Fruit fly (Drosophila melanogaster) whole organism, embryonic: Measurements from ENCODE around the gene FucTA.

Experiments used
- Atf-2 ChIP-seq: fragments of 200-800 bp; sonication (Bioruptor generic); optimal IDR thresholded peaks from 2 replicates; lab custom pipeline; 2016; ENCODE audit warnings: missing biosample characterization, missing genetic modification characterization
- Awh ChIP-seq: fragments of 200-800 bp; sonication (Bioruptor generic); IDR thresholded peaks from 2 replicates; pipeline ENCODE4, ENCODE4 v1.3.6; 2022; ENCODE audit warnings: missing biosample characterization, missing genetic modification characterization
- CG10209 ChIP-seq: fragments of 200-800 bp; sonication (Bioruptor generic); optimal IDR thresholded peaks from 3 replicates; lab custom pipeline; 2017; ENCODE audit warnings: missing biosample characterization, mild to moderate bottlenecking, missing genetic modification characterization, missing genetic modification reagents
- CG1529 ChIP-seq: fragments of 200-800 bp; sonication (Bioruptor generic); optimal IDR thresholded peaks from 3 replicates; lab custom pipeline; 2018; ENCODE audit warnings: missing biosample characterization, missing genetic modification characterization
- CG15479 ChIP-seq: fragments of 200-800 bp; sonication (Bioruptor generic); optimal IDR thresholded peaks from 3 replicates; lab custom pipeline; 2019; ENCODE audit warnings: missing biosample characterization, mild to moderate bottlenecking, missing genetic modification characterization, moderate library complexity
- CG16815 ChIP-seq: fragments of 200-800 bp; sonication (Bioruptor generic); optimal IDR thresholded peaks from 3 replicates; lab custom pipeline; 2017; ENCODE audit warnings: missing biosample characterization, mild to moderate bottlenecking, missing genetic modification characterization
- CG17361 ChIP-seq: fragments of 200-800 bp; sonication (Bioruptor generic); IDR thresholded peaks from 3 replicates; pipeline ENCODE4 v1.3.6; 2022; ENCODE audit warnings: missing biosample characterization, missing genetic modification characterization
- CG17829 ChIP-seq: fragments of 200-800 bp; optimal IDR thresholded peaks from 2 replicates; lab custom pipeline; 2019; ENCODE audit warnings: missing biosample characterization, mild to moderate bottlenecking, missing genetic modification characterization, moderate library complexity
- CG1792 ChIP-seq: fragments of 200-800 bp; sonication (Bioruptor generic); optimal IDR thresholded peaks from 2 replicates; lab custom pipeline; 2016; ENCODE audit warnings: missing biosample characterization, missing genetic modification characterization
- CG18262 ChIP-seq: fragments of 200-800 bp; optimal IDR thresholded peaks from 3 replicates; lab custom pipeline; 2019; ENCODE audit warnings: missing biosample characterization, mild to moderate bottlenecking, missing genetic modification characterization, moderate library complexity
- CG30403 ChIP-seq: fragments of 200-800 bp; sonication (Bioruptor generic); optimal IDR thresholded peaks from 3 replicates; lab custom pipeline; 2016; ENCODE audit warnings: missing biosample characterization, missing genetic modification characterization
- CG3995 ChIP-seq: fragments of 200-800 bp; sonication (Bioruptor generic); optimal IDR thresholded peaks from 3 replicates; lab custom pipeline; 2016; ENCODE audit warnings: missing biosample characterization, missing genetic modification characterization
- CG43689 ChIP-seq: fragments of 200-800 bp; sonication (Bioruptor generic); IDR thresholded peaks from 2 replicates; pipeline ENCODE4 v1.3.6; 2022; ENCODE audit warnings: missing biosample characterization, missing genetic modification characterization
- CG6272 ChIP-seq: fragments of 200-800 bp; sonication (Bioruptor generic); IDR thresholded peaks from 2 replicates; pipeline ENCODE4 v1.3.6; 2022; ENCODE audit warnings: missing biosample characterization, missing genetic modification characterization
- CG6813 ChIP-seq: fragments of 200-800 bp; sonication (Bioruptor generic); optimal IDR thresholded peaks from 2 replicates; lab custom pipeline; 2017; ENCODE audit warnings: missing biosample characterization, missing genetic modification characterization, mild to moderate bottlenecking, moderate library complexity, missing genetic modification reagents
- CG7357 ChIP-seq: fragments of 200-800 bp; sonication (Bioruptor generic); IDR thresholded peaks from 3 replicates; pipeline ENCODE4 v1.3.6; 2022; ENCODE audit warnings: missing biosample characterization, missing genetic modification characterization
- CG7745 ChIP-seq: fragments of 200-800 bp; sonication (Bioruptor generic); optimal IDR thresholded peaks from 2 replicates; lab custom pipeline; 2018; ENCODE audit warnings: missing biosample characterization, mild to moderate bottlenecking, missing genetic modification characterization, moderate library complexity
- CG9727 ChIP-seq: fragments of 200-800 bp; sonication (Bioruptor generic); optimal IDR thresholded peaks from 3 replicates; lab custom pipeline; 2017; ENCODE audit warnings: missing biosample characterization, mild to moderate bottlenecking, missing genetic modification characterization
- CoRest ChIP-seq: fragments of 200-800 bp; sonication (Bioruptor generic); optimal IDR thresholded peaks from 3 replicates; lab custom pipeline; 2018; ENCODE audit warnings: missing biosample characterization, mild to moderate bottlenecking, missing genetic modification characterization, moderate library complexity
- D19A ChIP-seq: fragments of 200-800 bp; optimal IDR thresholded peaks from 3 replicates; lab custom pipeline; 2019; ENCODE audit warnings: missing biosample characterization, mild to moderate bottlenecking, missing genetic modification characterization, moderate library complexity
- Dip3 ChIP-seq: fragments of 200-800 bp; sonication (Bioruptor generic); optimal IDR thresholded peaks from 3 replicates; lab custom pipeline; 2016; ENCODE audit warnings: missing biosample characterization, missing genetic modification characterization
- HLHmδ ChIP-seq: fragments of 200-800 bp; sonication (Bioruptor generic); optimal IDR thresholded peaks from 2 replicates; lab custom pipeline; 2018; ENCODE audit warnings: missing biosample characterization, mild to moderate bottlenecking, missing genetic modification characterization, moderate library complexity
- Hr3 ChIP-seq: fragments of 200-800 bp; sonication (Bioruptor generic); optimal IDR thresholded peaks from 3 replicates; lab custom pipeline; 2016; ENCODE audit warnings: missing biosample characterization, missing genetic modification characterization
- MTF-1 ChIP-seq: fragments of 200-800 bp; sonication (Bioruptor generic); optimal IDR thresholded peaks from 2 replicates; lab custom pipeline; 2018; ENCODE audit warnings: missing biosample characterization, mild to moderate bottlenecking, missing genetic modification characterization, borderline replicate concordance
- Mad ChIP-seq: fragments of 200-800 bp; sonication (Bioruptor generic); optimal IDR thresholded peaks from 2 replicates; lab custom pipeline; 2016; ENCODE audit warnings: missing biosample characterization, missing genetic modification characterization
- NC2β ChIP-seq: fragments of 200-800 bp; sonication (Bioruptor generic); optimal IDR thresholded peaks from 2 replicates; lab custom pipeline; 2016; ENCODE audit warnings: missing biosample characterization, missing genetic modification characterization
- Ravus ChIP-seq: fragments of 200-800 bp; sonication (Bioruptor generic); IDR thresholded peaks from 2 replicates; pipeline ENCODE4 v1.3.6; 2022; ENCODE audit warnings: missing biosample characterization, missing genetic modification characterization
- Ssrp ChIP-seq: fragments of 200-800 bp; sonication (Bioruptor generic); optimal IDR thresholded peaks from 2 replicates; lab custom pipeline; 2018; ENCODE audit warnings: missing biosample characterization, mild to moderate bottlenecking, missing genetic modification characterization, moderate library complexity
- Xbp1 ChIP-seq: fragments of 200-800 bp; sonication (Bioruptor generic); optimal IDR thresholded peaks from 3 replicates; lab custom pipeline; 2016; ENCODE audit warnings: missing biosample characterization, mild to moderate bottlenecking, missing genetic modification characterization
- ase ChIP-seq: fragments of 200-800 bp; sonication (Bioruptor generic); IDR thresholded peaks from 3 replicates; pipeline ENCODE4 v1.3.6; 2022; ENCODE audit warnings: missing biosample characterization, missing genetic modification characterization
- bigmax ChIP-seq: fragments of 200-800 bp; sonication (Bioruptor generic); optimal IDR thresholded peaks from 2 replicates; lab custom pipeline; 2018; ENCODE audit warnings: missing biosample characterization, mild to moderate bottlenecking, missing genetic modification characterization
- crol ChIP-seq: fragments of 200-800 bp; sonication (Bioruptor generic); IDR thresholded peaks from 2 replicates; pipeline ENCODE4 v1.3.6; 2022; ENCODE audit warnings: missing biosample characterization, missing genetic modification characterization
- fd3F ChIP-seq: fragments of 200-800 bp; sonication (Bioruptor generic); optimal IDR thresholded peaks from 2 replicates; lab custom pipeline; 2018; ENCODE audit warnings: missing biosample characterization, mild to moderate bottlenecking, missing genetic modification characterization, moderate library complexity
- gsb ChIP-seq: fragments of 200-800 bp; sonication (Bioruptor generic); IDR thresholded peaks from 2 replicates; pipeline ENCODE4 v1.3.6; 2022; ENCODE audit warnings: missing biosample characterization, missing genetic modification characterization
- gsb-n ChIP-seq: fragments of 200-800 bp; sonication (Bioruptor generic); optimal IDR thresholded peaks from 3 replicates; lab custom pipeline; 2018; ENCODE audit warnings: missing biosample characterization, mild to moderate bottlenecking, missing genetic modification characterization
- kni ChIP-seq: fragments of 200-800 bp; sonication (Bioruptor generic); optimal IDR thresholded peaks from 3 replicates; lab custom pipeline; 2017; ENCODE audit warnings: mild to moderate bottlenecking, missing biosample characterization, missing genetic modification reagents, missing genetic modification characterization
- lmd ChIP-seq: fragments of 200-800 bp; sonication (Bioruptor generic); IDR thresholded peaks from 2 replicates; pipeline ENCODE4 v1.3.6; 2022; ENCODE audit warnings: missing biosample characterization, missing genetic modification characterization
- nerfin-2 ChIP-seq: fragments of 200-800 bp; sonication (Bioruptor generic); IDR thresholded peaks from 2 replicates; pipeline ENCODE4 v1.3.6; 2022; ENCODE audit warnings: missing biosample characterization, missing genetic modification characterization; ENCODE audit not compliant: partially characterized antibody
- peb ChIP-seq: fragments of 200-800 bp; sonication (Bioruptor generic); IDR thresholded peaks from 2 replicates; pipeline ENCODE4 v1.3.6; 2022; ENCODE audit warnings: missing biosample characterization, missing genetic modification characterization
- pros ChIP-seq: fragments of 200-800 bp; sonication (Bioruptor generic); optimal IDR thresholded peaks from 3 replicates; lab custom pipeline; 2019; ENCODE audit warnings: missing biosample characterization, mild to moderate bottlenecking, missing genetic modification characterization, moderate library complexity
- sd ChIP-seq: fragments of 200-800 bp; sonication (Bioruptor generic); optimal IDR thresholded peaks from 3 replicates; lab custom pipeline; 2018; ENCODE audit warnings: missing biosample characterization, mild to moderate bottlenecking, missing genetic modification characterization, moderate library complexity
- sens ChIP-seq: fragments of 200-800 bp; sonication (Bioruptor generic); peaks from one replicate; lab custom pipeline; 2016; ENCODE audit warnings: missing biosample characterization, missing genetic modification characterization
- sqz ChIP-seq: fragments of 200-800 bp; sonication (Bioruptor generic); optimal IDR thresholded peaks from 3 replicates; lab custom pipeline; 2018; ENCODE audit warnings: missing biosample characterization, mild to moderate bottlenecking, missing genetic modification characterization
- vnd ChIP-seq: fragments of 200-800 bp; sonication (Bioruptor generic); IDR thresholded peaks from 3 replicates; pipeline ENCODE4 v1.3.6; 2022; ENCODE audit warnings: missing biosample characterization, missing genetic modification characterization; ENCODE audit not compliant: partially characterized antibody
- vvl ChIP-seq: fragments of 200-800 bp; sonication (Bioruptor generic); IDR thresholded peaks from 2 replicates; pipeline ENCODE4 v1.3.6; 2022; ENCODE audit warnings: missing biosample characterization, missing genetic modification characterization

FucTA gene

DNA sequence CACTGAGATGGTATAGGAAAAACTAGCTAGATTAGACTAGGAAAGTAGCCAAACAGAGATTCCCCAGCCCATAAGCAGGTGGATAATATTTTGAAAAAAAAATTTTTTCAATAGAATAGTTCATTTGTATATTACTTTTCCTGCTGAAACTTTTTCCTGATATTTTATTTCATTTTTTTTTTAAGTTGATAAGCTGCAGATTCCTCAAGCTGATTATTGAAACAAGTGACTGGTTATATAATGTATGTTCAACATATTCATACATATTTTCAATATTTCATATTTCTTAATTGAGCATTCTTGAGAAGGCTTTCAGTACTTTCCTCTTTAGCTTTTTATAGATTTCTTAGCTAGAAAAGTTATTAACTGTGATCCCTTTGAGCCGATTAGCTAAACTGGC lies 56.2 kb downstream of the FucTA start (continued):
- no peak for TF ChIP-seq HLHmδ (GFP tag; lab: Kevin White, UChicago)
- no peak for TF ChIP-seq CG3995 (GFP tag; lab: Kevin White, UChicago)
- TF ChIP-seq CG15479 (GFP tag; lab: Kevin White, UChicago), result no peak
- no peak for TF ChIP-seq CG6272 (GFP tag; lab: Robert Waterston, UW)
- TF ChIP-seq CG16815 (GFP tag; lab: Kevin White, UChicago), result peak; percentile 15
- TF ChIP-seq CG9727, result peak; percentile 32
- no peak for TF ChIP-seq nerfin-2 (GFP tag; lab: Robert Waterston, UW)
- no peak for TF ChIP-seq D19A (tag; lab: Kevin White, UChicago)
- TF ChIP-seq Mad (GFP tag; lab: Kevin White, UChicago), result no peak
- TF ChIP-seq CG18262 (tag; lab: Kevin White, UChicago), result peak; percentile 60
- no peak for TF ChIP-seq CG1792 (GFP tag; lab: Kevin White, UChicago)
- TF ChIP-seq CG30403, result peak; percentile 21
- peak; percentile 65; the same call in 2 of the 3 replicates for TF ChIP-seq CG17361 (GFP tag; lab: Robert Waterston, UW)
- no peak for TF ChIP-seq bigmax (GFP tag; lab: Kevin White, UChicago)
- no peak for TF ChIP-seq peb (GFP tag; lab: Robert Waterston, UW)
- TF ChIP-seq Hr3 (GFP tag; lab: Kevin White, UChicago), result no peak
- no peak for TF ChIP-seq Ravus (GFP tag; lab: Robert Waterston, UW)
- TF ChIP-seq ase (GFP tag; lab: Robert Waterston, UW), result no peak
- TF ChIP-seq Xbp1 (GFP tag; lab: Kevin White, UChicago), result peak; percentile 28
- peak; percentile 5 for TF ChIP-seq Ssrp (tag; lab: Kevin White, UChicago)
- no peak for TF ChIP-seq CG6813 (GFP tag; lab: Kevin White, UChicago)
- TF ChIP-seq CG7357, result no peak
- TF ChIP-seq CG17829 (tag; lab: Kevin White, UChicago), result peak; percentile 1
- TF ChIP-seq CoRest (tag; lab: Kevin White, UChicago), result peak; percentile 13
- no peak for TF ChIP-seq MTF-1
- no peak for TF ChIP-seq CG43689
- peak; percentile 80 for TF ChIP-seq sens (GFP tag; lab: Kevin White, UChicago)
- TF ChIP-seq CG1529 (GFP tag; lab: Kevin White, UChicago), result peak; percentile 11
- peak; percentile 14 for TF ChIP-seq CG10209 (GFP tag; lab: Kevin White, UChicago)
- TF ChIP-seq crol (GFP tag; lab: Robert Waterston, UW), result 0 out of 2 replicates have a peak, but pooled peaks have one; percentile 2
- TF ChIP-seq, all 482 proteins: peak for 39

DNA sequence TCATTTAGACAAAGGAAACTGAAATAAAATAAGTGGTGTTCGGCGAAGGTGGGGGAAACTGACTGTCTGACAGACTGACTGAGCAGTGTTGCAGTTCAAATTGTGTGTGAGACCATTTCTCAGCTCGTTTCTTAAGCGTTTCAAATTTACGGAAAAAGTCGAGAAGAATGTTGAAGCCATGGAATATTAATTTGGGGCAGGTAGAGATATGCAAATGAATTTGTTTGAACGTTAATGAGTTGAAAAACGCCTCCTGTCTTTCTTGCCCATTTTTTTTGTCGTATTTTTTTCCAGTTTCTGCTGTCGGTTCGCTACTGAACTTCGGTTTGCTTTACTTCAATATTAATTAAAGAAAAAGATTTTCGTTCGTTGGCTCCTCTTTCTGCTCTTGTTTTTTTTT lies 56.6 kb downstream of the FucTA start:
- TF ChIP-seq vvl (GFP tag; lab: Robert Waterston, UW), result peak; percentile 57; the same call in 1 of the 2 replicates
- TF ChIP-seq Dip3 (GFP tag; lab: Kevin White, UChicago), result no peak
- TF ChIP-seq sqz (GFP tag; lab: Kevin White, UChicago), result peak; percentile 54
- TF ChIP-seq gsb-n (tag; lab: Kevin White, UChicago), result peak; percentile 28
- TF ChIP-seq fd3F (GFP tag; lab: Kevin White, UChicago), result no peak
- no peak for TF ChIP-seq gsb (GFP tag; lab: Robert Waterston, UW)
- TF ChIP-seq lmd (GFP tag; lab: Robert Waterston, UW), result no peak
- TF ChIP-seq NC2β (GFP tag; lab: Kevin White, UChicago), result no peak
- TF ChIP-seq sd (tag; lab: Kevin White, UChicago), result peak; percentile 31
- TF ChIP-seq CG7745 (tag; lab: Kevin White, UChicago), result peak; percentile 46
- peak; percentile 68 for TF ChIP-seq kni (GFP tag; lab: Kevin White, UChicago)
- TF ChIP-seq Awh (GFP tag; lab: Robert Waterston, UW), result peak; percentile 75
- TF ChIP-seq Atf-2, result no peak
- peak; percentile 10 for TF ChIP-seq pros (GFP tag; lab: Kevin White, UChicago)
- TF ChIP-seq vnd, result 0 out of 3 replicates have a peak, but pooled peaks have one; percentile 16
